Worm (Caenorhabditis elegans) whole organism, mixed stage, embryonic: Measurements from ENCODE around the gene cah-4.

Experiments
- M03D4.4 ChIP-seq: sonication (generic microtip); optimal IDR thresholded peaks from 2 replicates; lab custom pipeline; 2017; ENCODE audit warnings: mild to moderate bottlenecking, missing genetic modification characterization, missing compliant biosample characterization
- bed-3 ChIP-seq: fragments of 200-800 bp; sonication (Bioruptor generic); optimal IDR thresholded peaks from 3 replicates; lab custom pipeline; 2018; ENCODE audit warnings: mild to moderate bottlenecking, missing genetic modification characterization, moderate library complexity, missing compliant biosample characterization
- blmp-1 ChIP-seq: fragments of 150-350 bp; optimal IDR thresholded peaks from 2 replicates; lab custom pipeline; 2014; ENCODE audit warnings: missing biosample characterization, missing genetic modification characterization
- ceh-39 ChIP-seq: fragments of 150-350 bp; optimal IDR thresholded peaks from 2 replicates; lab custom pipeline; 2014; ENCODE audit warnings: missing biosample characterization, missing genetic modification characterization
- ceh-43 ChIP-seq: fragments of 200-800 bp; sonication (Bioruptor generic); optimal IDR thresholded peaks from 2 replicates; lab custom pipeline; 2018; ENCODE audit warnings: mild to moderate bottlenecking, missing genetic modification characterization, moderate library complexity, missing compliant biosample characterization
- ceh-83 ChIP-seq: fragments of 200-800 bp; sonication (Bioruptor generic); optimal IDR thresholded peaks from 2 replicates; lab custom pipeline; 2018; ENCODE audit warnings: mild to moderate bottlenecking, missing genetic modification characterization, missing compliant biosample characterization
- ces-1 ChIP-seq: fragments of 150-350 bp; optimal IDR thresholded peaks from 2 replicates; lab custom pipeline; 2014; ENCODE audit warnings: missing biosample characterization, missing genetic modification reagents, missing genetic modification characterization
- cnd-1 ChIP-seq: fragments of 200-800 bp; sonication (Bioruptor generic); optimal IDR thresholded peaks from 2 replicates; lab custom pipeline; 2018; ENCODE audit warnings: mild to moderate bottlenecking, missing genetic modification characterization, missing compliant biosample characterization
- drap-1 ChIP-seq: fragments of 200-800 bp; sonication (Bioruptor generic); optimal IDR thresholded peaks from 3 replicates; lab custom pipeline; 2018; ENCODE audit warnings: mild to moderate bottlenecking, missing genetic modification characterization, missing compliant biosample characterization
- elt-1 ChIP-seq: sonication (generic microtip); optimal IDR thresholded peaks from 2 replicates; lab custom pipeline; 2017; ENCODE audit warnings: missing genetic modification characterization, mild to moderate bottlenecking, missing compliant biosample characterization, antibody characterized with exemption, moderate library complexity, borderline replicate concordance; ENCODE audit not compliant: insufficient read depth
- elt-3 ChIP-seq: fragments of 150-350 bp; optimal IDR thresholded peaks from 2 replicates; lab custom pipeline; 2014; ENCODE audit warnings: missing biosample characterization, missing genetic modification characterization
- flh-1 ChIP-seq: fragments of 200-800 bp; sonication (Bioruptor generic); optimal IDR thresholded peaks from 2 replicates; lab custom pipeline; 2018; ENCODE audit warnings: mild to moderate bottlenecking, missing genetic modification characterization, moderate library complexity, missing compliant biosample characterization
- ham-2 ChIP-seq: fragments of 200-800 bp; sonication (Bioruptor generic); optimal IDR thresholded peaks from 2 replicates; lab custom pipeline; 2018; ENCODE audit warnings: mild to moderate bottlenecking, missing genetic modification characterization, missing compliant biosample characterization
- hlh-1 ChIP-seq: fragments of 150-350 bp; optimal IDR thresholded peaks from 2 replicates; lab custom pipeline; 2014; ENCODE audit warnings: missing biosample characterization, missing genetic modification reagents, missing genetic modification characterization
- lin-13 ChIP-seq: fragments of 150-350 bp; optimal IDR thresholded peaks from 2 replicates; lab custom pipeline; 2014; ENCODE audit warnings: missing biosample characterization, missing genetic modification characterization
- lin-32 ChIP-seq: fragments of 200-800 bp; sonication (Bioruptor generic); optimal IDR thresholded peaks from 2 replicates; lab custom pipeline; 2018; ENCODE audit warnings: mild to moderate bottlenecking, missing genetic modification characterization, missing compliant biosample characterization
- lsy-2 ChIP-seq: fragments of 150-350 bp; optimal IDR thresholded peaks from 2 replicates; lab custom pipeline; 2014; ENCODE audit warnings: missing biosample characterization, missing genetic modification characterization
- mab-5 ChIP-seq: fragments of 150-350 bp; optimal IDR thresholded peaks from 2 replicates; lab custom pipeline; 2014; ENCODE audit warnings: missing biosample characterization, missing genetic modification characterization
- mep-1 ChIP-seq: fragments of 150-350 bp; optimal IDR thresholded peaks from 2 replicates; lab custom pipeline; 2017; ENCODE audit warnings: missing biosample characterization, missing genetic modification reagents, missing genetic modification characterization, inconsistent platforms
- mls-2 ChIP-seq: sonication (generic microtip); optimal IDR thresholded peaks from 2 replicates; lab custom pipeline; 2016; ENCODE audit warnings: mild to moderate bottlenecking, missing genetic modification characterization, moderate library complexity, missing compliant biosample characterization
- nhr-12 ChIP-seq: fragments of 150-350 bp; optimal IDR thresholded peaks from 2 replicates; lab custom pipeline; 2014; ENCODE audit warnings: missing biosample characterization, missing genetic modification characterization
- nhr-2 ChIP-seq: fragments of 150-350 bp; optimal IDR thresholded peaks from 2 replicates; lab custom pipeline; 2014; ENCODE audit warnings: missing biosample characterization, missing genetic modification characterization
- nhr-237 ChIP-seq: fragments of 150-350 bp; optimal IDR thresholded peaks from 2 replicates; lab custom pipeline; 2014; ENCODE audit warnings: missing biosample characterization, missing genetic modification characterization
- nhr-28 ChIP-seq: fragments of 150-350 bp; optimal IDR thresholded peaks from 2 replicates; lab custom pipeline; 2014; ENCODE audit warnings: missing biosample characterization, missing genetic modification characterization
- nhr-76 ChIP-seq: sonication (generic microtip); optimal IDR thresholded peaks from 2 replicates; lab custom pipeline; 2017; ENCODE audit warnings: missing biosample characterization, missing genetic modification characterization
- pha-4 ChIP-seq: fragments of 150-350 bp; optimal IDR thresholded peaks from 2 replicates; lab custom pipeline; 2018; ENCODE audit warnings: missing biosample characterization, missing genetic modification reagents, missing genetic modification characterization
- sem-2 ChIP-seq: fragments of 200-800 bp; sonication (Bioruptor generic); optimal IDR thresholded peaks from 2 replicates; lab custom pipeline; 2018; ENCODE audit warnings: mild to moderate bottlenecking, missing genetic modification characterization, missing compliant biosample characterization
- snpc-4 ChIP-seq: fragments of 150-350 bp; optimal IDR thresholded peaks from 2 replicates; lab custom pipeline; 2014; ENCODE audit warnings: missing biosample characterization, missing genetic modification characterization
- sptf-1 ChIP-seq: sonication (generic microtip); optimal IDR thresholded peaks from 2 replicates; lab custom pipeline; 2017; ENCODE audit warnings: mild to moderate bottlenecking, missing genetic modification characterization, moderate library complexity, missing compliant biosample characterization
- tbx-8 ChIP-seq: fragments of 200-800 bp; sonication (Bioruptor generic); optimal IDR thresholded peaks from 2 replicates; lab custom pipeline; 2018; ENCODE audit warnings: mild to moderate bottlenecking, missing genetic modification characterization, moderate library complexity, missing compliant biosample characterization
- unc-120 ChIP-seq: sonication (generic microtip); optimal IDR thresholded peaks from 2 replicates; lab custom pipeline; 2017; ENCODE audit warnings: missing genetic modification characterization, missing compliant biosample characterization; ENCODE audit not compliant: poor library complexity, severe bottlenecking
- unc-39 ChIP-seq: fragments of 150-350 bp; optimal IDR thresholded peaks from 2 replicates; lab custom pipeline; 2014; ENCODE audit warnings: missing biosample characterization, missing genetic modification characterization
- unc-62 ChIP-seq: fragments of 150-350 bp; optimal IDR thresholded peaks from 2 replicates; lab custom pipeline; 2014; ENCODE audit warnings: missing biosample characterization, missing genetic modification reagents, missing genetic modification characterization
- zip-8 ChIP-seq: fragments of 150-350 bp; optimal IDR thresholded peaks from 2 replicates; lab custom pipeline; 2014; ENCODE audit warnings: missing biosample characterization, missing genetic modification characterization
- ztf-11 ChIP-seq: fragments of 150-350 bp; optimal IDR thresholded peaks from 2 replicates; lab custom pipeline; 2014; ENCODE audit warnings: missing biosample characterization, missing genetic modification characterization

cah-4 gene

DNA sequence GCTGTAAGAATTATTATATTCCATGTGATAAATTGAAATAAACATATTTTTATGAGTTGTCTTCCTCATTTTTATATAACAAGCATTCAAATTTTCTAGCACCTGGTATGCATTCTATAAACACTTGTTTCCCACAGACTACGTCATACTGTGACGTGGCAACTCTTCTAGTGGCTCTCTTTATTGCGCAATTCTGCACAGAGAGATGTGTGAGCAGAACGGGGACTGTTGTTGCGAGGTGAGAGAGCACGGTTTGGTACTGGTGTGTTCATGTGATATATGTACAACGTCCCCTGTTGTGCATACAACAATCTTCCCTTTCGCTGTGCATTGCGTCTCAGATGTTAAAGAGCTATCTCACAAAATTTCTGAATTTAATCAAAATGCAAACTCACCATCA is 17.3 kb upstream of the cah-4 start:
- TF ChIP-seq lin-13 (tag; lab: Kevin White, UChicago) (no peak), ces-1 (no peak), unc-39 (tag; lab: Kevin White, UChicago) (no peak), blmp-1 (no peak), ceh-83 (no peak), zip-8 (peak; percentile 92), nhr-2 (tag; lab: Kevin White, UChicago) (peak; percentile 59)

DNA sequence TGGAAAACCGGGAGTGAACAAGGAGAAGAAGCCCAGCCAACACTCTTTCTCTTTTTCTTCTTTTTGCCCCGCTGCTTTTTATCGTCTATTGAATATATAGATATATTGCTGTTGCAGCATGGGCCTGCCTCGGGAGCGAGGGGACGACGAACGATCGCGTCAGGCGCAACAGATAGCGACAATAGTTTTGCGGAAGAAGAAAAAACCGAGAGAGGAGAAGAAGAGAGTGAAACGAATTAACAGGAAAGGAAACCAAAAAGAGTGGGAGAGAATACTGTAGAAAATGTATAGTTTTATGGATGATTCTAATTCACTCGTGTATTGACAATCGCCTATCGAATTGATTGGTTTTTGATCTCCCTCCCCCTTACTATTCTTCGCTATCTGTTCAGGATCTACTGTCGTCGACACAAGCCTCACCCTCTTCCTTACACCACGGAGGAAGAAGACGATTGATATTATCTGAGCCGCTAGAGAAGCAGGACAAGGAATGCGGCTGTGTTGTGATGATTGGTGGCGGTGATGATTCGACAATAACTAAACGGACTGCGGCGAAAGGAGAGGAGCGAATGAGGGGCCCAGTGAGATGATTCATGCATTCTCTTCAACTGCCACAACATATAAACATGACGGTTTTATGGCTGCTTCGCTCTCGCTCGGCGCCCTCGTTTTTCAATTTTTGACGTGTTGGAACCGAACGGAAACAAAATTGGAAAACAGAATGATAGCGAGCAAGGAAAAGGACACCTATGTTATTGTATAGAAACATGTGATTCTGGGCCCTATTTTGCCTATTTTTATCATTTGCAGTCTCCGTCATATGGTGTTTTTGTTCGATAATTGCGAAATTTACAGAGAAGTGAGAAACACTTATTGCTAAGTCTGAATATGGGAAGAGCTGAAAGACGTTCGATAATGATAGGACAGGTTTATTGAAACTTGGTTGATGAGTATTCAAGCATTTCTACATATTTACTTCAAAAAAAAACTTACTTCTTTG is 15.9 kb upstream of the cah-4 start:
- TF ChIP-seq mep-1 (tag; lab: Kevin White, UChicago) (no peak), elt-1 (tag; lab: Kevin White, UChicago) (peak; percentile 88), ham-2 (GFP tag; lab: Kevin White, UChicago) (peak; percentile 80), unc-62 (peak; percentile 24)
- TF ChIP-seq, all 35 proteins: peak for 3

DNA sequence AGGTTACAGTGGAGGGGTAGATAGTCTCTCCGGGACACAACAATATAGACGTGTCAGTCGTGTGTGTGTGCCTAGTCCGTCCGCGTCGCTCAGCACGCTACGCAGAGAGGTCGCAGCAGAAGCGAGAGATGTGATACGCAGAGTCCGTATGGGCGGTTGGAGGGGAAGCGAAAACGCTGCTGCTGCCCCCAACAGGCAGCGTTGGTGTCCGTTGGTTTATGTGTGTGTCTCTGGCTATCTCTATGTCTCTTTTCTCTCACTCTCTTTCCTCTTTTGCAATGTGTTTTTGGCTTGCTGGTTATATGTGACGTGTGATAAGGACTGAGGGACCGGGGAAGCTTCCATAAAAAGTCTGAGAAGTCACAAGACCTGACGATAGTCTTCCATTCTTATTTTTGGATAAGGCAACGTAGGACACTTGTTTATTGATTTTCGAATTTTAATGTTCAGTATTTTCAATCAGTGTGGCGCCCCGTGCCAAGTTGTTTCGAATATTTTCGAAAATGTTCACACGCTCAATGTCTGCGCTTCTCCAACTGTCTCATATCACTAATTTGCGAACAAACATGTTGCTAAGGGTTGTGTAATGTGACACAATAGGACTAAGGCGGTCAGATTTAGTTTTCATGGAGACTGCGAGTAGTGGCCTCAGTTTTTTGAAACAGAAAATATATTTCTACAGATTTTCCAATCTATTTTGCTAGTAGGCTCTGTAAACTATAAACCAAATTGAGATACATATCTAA is 14.9 kb upstream of the cah-4 start, which contains the start of gene pab-2:
pab-2 (minus strand) TSS at position 69 of the 746 bp plus-strand sequence.
- TF ChIP-seq unc-120 (tag; lab: Kevin White, UChicago) (peak; percentile 99), sem-2 (GFP tag; lab: Kevin White, UChicago) (no peak), nhr-28 (tag; lab: Kevin White, UChicago) (no peak), tbx-8 (GFP tag; lab: Kevin White, UChicago) (no peak), cnd-1 (tag; lab: Kevin White, UChicago) (peak; percentile 41), drap-1 (GFP tag; lab: Kevin White, UChicago) (peak; percentile 57), flh-1 (no peak), nhr-76 (no peak), elt-3 (tag; lab: Kevin White, UChicago) (no peak), lsy-2 (tag; lab: Kevin White, UChicago) (peak; percentile 44), ceh-43 (no peak), zip-8 (no peak), ham-2 (GFP tag; lab: Kevin White, UChicago) (peak; percentile 97), lin-13 (tag; lab: Kevin White, UChicago) (peak; percentile 31), nhr-2 (tag; lab: Kevin White, UChicago) (peak; percentile 11), lin-32 (no peak), unc-39 (tag; lab: Kevin White, UChicago) (no peak), ceh-83 (no peak), ztf-11 (tag; lab: Kevin White, UChicago) (peak; percentile 42), snpc-4 (tag; lab: Kevin White, UChicago) (no peak), hlh-1 (peak; percentile 70), sptf-1 (tag; lab: Kevin White, UChicago) (peak; percentile 84), bed-3 (GFP tag; lab: Kevin White, UChicago) (no peak), pha-4 (tag; lab: Kevin White, UChicago) (peak; percentile 86), elt-1 (tag; lab: Kevin White, UChicago) (no peak), mab-5 (tag; lab: Kevin White, UChicago) (no peak), M03D4.4 (tag; lab: Kevin White, UChicago) (peak; percentile 66), unc-62 (peak; percentile 83), ces-1 (peak; percentile 38), nhr-12 (tag; lab: Kevin White, UChicago) (no peak), nhr-237 (tag; lab: Kevin White, UChicago) (peak; percentile 29), mep-1 (tag; lab: Kevin White, UChicago) (peak; percentile 37), blmp-1 (no peak), mls-2 (peak; percentile 4), ceh-39 (peak; percentile 21)
